Worm (Caenorhabditis elegans): ENCODE results near the gene lin-3.

Gene lin-3

ce11 chrIV:11053652-11054317, at the start of gene lin-3, which contains the start of gene F36H1.12:
TSS of gene lin-3 (plus strand) at chrIV:11054308.
TSS of gene F36H1.12 (minus strand) at chrIV:11053702.
- TF ChIP-seq tra-4 (tag; optimal IDR thresholded peaks at IDR 0.05) (no peak), flt-1 (GFP tag; IDR thresholded peaks at IDR 0.05) (no peak), scrt-1 (GFP tag; IDR thresholded peaks at IDR 0.05) (no peak), tbx-11 (GFP tag; IDR thresholded peaks at IDR 0.05) (no peak), hnd-1 (tag; optimal IDR thresholded peaks at IDR 0.05) (no peak), B0310.2 (tag; optimal IDR thresholded peaks at IDR 0.05) (no peak), F13C5.2 (tag; optimal IDR thresholded peaks at IDR 0.05) (no peak), ets-7 (tag; optimal IDR thresholded peaks at IDR 0.05) (no peak), hmbx-1 (tag; optimal IDR thresholded peaks at IDR 0.05) (no peak), aly-1 (tag; optimal IDR thresholded peaks at IDR 0.05) (no peak), tbx-37 (GFP tag; conservative IDR thresholded peaks at IDR 0.05) (no peak), hmg-4 (GFP tag; optimal IDR thresholded peaks at IDR 0.05) (no peak), pes-1 (GFP tag; IDR thresholded peaks at IDR 0.05) (no peak), ceh-13 (GFP tag; optimal IDR thresholded peaks at IDR 0.05) (no peak), sea-1 (GFP tag; conservative IDR thresholded peaks at IDR 0.05) (no peak), ama-1 (optimal IDR thresholded peaks at IDR 0.05) (no peak), ceh-36 (tag; optimal IDR thresholded peaks at IDR 0.05) (no peak)

ce11 chrIV:11006383-11006782, 47.7 kb upstream of the lin-3 start:
- no peak for TF ChIP-seq aly-1 (tag; optimal IDR thresholded peaks at IDR 0.05)
- no peak for TF ChIP-seq flt-1 (GFP tag; IDR thresholded peaks at IDR 0.05)
- no peak for TF ChIP-seq pes-1 (GFP tag; IDR thresholded peaks at IDR 0.05)
- no peak for TF ChIP-seq hmbx-1 (tag; optimal IDR thresholded peaks at IDR 0.05)
- TF ChIP-seq tra-4 (tag; optimal IDR thresholded peaks at IDR 0.05): no peak
- no peak for TF ChIP-seq hnd-1 (tag; optimal IDR thresholded peaks at IDR 0.05)
- no peak for TF ChIP-seq hmg-4 (GFP tag; optimal IDR thresholded peaks at IDR 0.05)
- TF ChIP-seq B0310.2 (tag; optimal IDR thresholded peaks at IDR 0.05): no peak
- TF ChIP-seq sea-1 (GFP tag; conservative IDR thresholded peaks at IDR 0.05): no peak
- no peak for TF ChIP-seq F13C5.2 (tag; optimal IDR thresholded peaks at IDR 0.05)
- TF ChIP-seq tbx-37 (GFP tag; conservative IDR thresholded peaks at IDR 0.05): no peak
- TF ChIP-seq scrt-1 (GFP tag; IDR thresholded peaks at IDR 0.05): no peak
- TF ChIP-seq ceh-36 (tag; optimal IDR thresholded peaks at IDR 0.05): no peak
- TF ChIP-seq ets-7 (tag; optimal IDR thresholded peaks at IDR 0.05): no peak
- TF ChIP-seq ceh-13 (GFP tag; optimal IDR thresholded peaks at IDR 0.05): no peak
- no peak for TF ChIP-seq tbx-11 (GFP tag; IDR thresholded peaks at IDR 0.05)
- TF ChIP-seq ama-1 (optimal IDR thresholded peaks at IDR 0.05): no peak

- no peak for TF ChIP-seq flt-1 (GFP tag; IDR thresholded peaks at IDR 0.05)
Observed at ce11 chrIV:11006868-11007267, 47.2 kb upstream of the lin-3 start.

ce11 chrIV:11008255-11008654, 45.9 kb upstream of the lin-3 start:
- TF ChIP-seq pes-1 (GFP tag; IDR thresholded peaks at IDR 0.05) (no peak), ceh-13 (GFP tag; optimal IDR thresholded peaks at IDR 0.05) (no peak), scrt-1 (GFP tag; IDR thresholded peaks at IDR 0.05) (no peak), aly-1 (tag; optimal IDR thresholded peaks at IDR 0.05) (no peak), F13C5.2 (tag; optimal IDR thresholded peaks at IDR 0.05) (no peak)

- TF ChIP-seq B0310.2 (tag; optimal IDR thresholded peaks at IDR 0.05) (no peak), tbx-11 (GFP tag; IDR thresholded peaks at IDR 0.05) (no peak), F13C5.2 (tag; optimal IDR thresholded peaks at IDR 0.05) (no peak), hmg-4 (GFP tag; optimal IDR thresholded peaks at IDR 0.05) (no peak), ets-7 (tag; optimal IDR thresholded peaks at IDR 0.05) (no peak), flt-1 (GFP tag; IDR thresholded peaks at IDR 0.05) (no peak), ceh-36 (tag; optimal IDR thresholded peaks at IDR 0.05) (no peak), scrt-1 (GFP tag; IDR thresholded peaks at IDR 0.05) (no peak), ceh-13 (GFP tag; optimal IDR thresholded peaks at IDR 0.05) (no peak)
Observed at ce11 chrIV:11008996-11009395, 45.1 kb upstream of the lin-3 start, which contains the start of gene F13H10.6. TSS of gene F13H10.6 (plus strand) at chrIV:11009296.

ce11 chrIV:11009928-11010327, 44.2 kb upstream of the lin-3 start:
- no peak for TF ChIP-seq hmbx-1 (tag; optimal IDR thresholded peaks at IDR 0.05)
- no peak for TF ChIP-seq tbx-11 (GFP tag; IDR thresholded peaks at IDR 0.05)
- no peak for TF ChIP-seq scrt-1 (GFP tag; IDR thresholded peaks at IDR 0.05)
- TF ChIP-seq aly-1 (tag; optimal IDR thresholded peaks at IDR 0.05): no peak
- no peak for TF ChIP-seq pes-1 (GFP tag; IDR thresholded peaks at IDR 0.05)
- no peak for TF ChIP-seq flt-1 (GFP tag; IDR thresholded peaks at IDR 0.05)
- no peak for TF ChIP-seq B0310.2 (tag; optimal IDR thresholded peaks at IDR 0.05)
- no peak for TF ChIP-seq ets-7 (tag; optimal IDR thresholded peaks at IDR 0.05)
- TF ChIP-seq tra-4 (tag; optimal IDR thresholded peaks at IDR 0.05): no peak
- no peak for TF ChIP-seq ama-1 (optimal IDR thresholded peaks at IDR 0.05)
- TF ChIP-seq hmg-4 (GFP tag; optimal IDR thresholded peaks at IDR 0.05): no peak
- TF ChIP-seq ceh-13 (GFP tag; optimal IDR thresholded peaks at IDR 0.05): no peak
- TF ChIP-seq hnd-1 (tag; optimal IDR thresholded peaks at IDR 0.05): no peak
- no peak for TF ChIP-seq sea-1 (GFP tag; conservative IDR thresholded peaks at IDR 0.05)
- no peak for TF ChIP-seq ceh-36 (tag; optimal IDR thresholded peaks at IDR 0.05)
- no peak for TF ChIP-seq F13C5.2 (tag; optimal IDR thresholded peaks at IDR 0.05)
- TF ChIP-seq tbx-37 (GFP tag; conservative IDR thresholded peaks at IDR 0.05): no peak

- no peak for TF ChIP-seq ceh-36 (tag; optimal IDR thresholded peaks at IDR 0.05)
- TF ChIP-seq tbx-11 (GFP tag; IDR thresholded peaks at IDR 0.05): no peak
- TF ChIP-seq B0310.2 (tag; optimal IDR thresholded peaks at IDR 0.05): no peak
- no peak for TF ChIP-seq ets-7 (tag; optimal IDR thresholded peaks at IDR 0.05)
- TF ChIP-seq F13C5.2 (tag; optimal IDR thresholded peaks at IDR 0.05): no peak
- no peak for TF ChIP-seq scrt-1 (GFP tag; IDR thresholded peaks at IDR 0.05)
- TF ChIP-seq ceh-13 (GFP tag; optimal IDR thresholded peaks at IDR 0.05): no peak
- TF ChIP-seq hmg-4 (GFP tag; optimal IDR thresholded peaks at IDR 0.05): no peak
- no peak for TF ChIP-seq flt-1 (GFP tag; IDR thresholded peaks at IDR 0.05)
- TF ChIP-seq hnd-1 (tag; optimal IDR thresholded peaks at IDR 0.05): no peak
- no peak for TF ChIP-seq sea-1 (GFP tag; conservative IDR thresholded peaks at IDR 0.05)
- no peak for TF ChIP-seq tra-4 (tag; optimal IDR thresholded peaks at IDR 0.05)
- no peak for TF ChIP-seq aly-1 (tag; optimal IDR thresholded peaks at IDR 0.05)
- no peak for TF ChIP-seq hmbx-1 (tag; optimal IDR thresholded peaks at IDR 0.05)
- no peak for TF ChIP-seq tbx-37 (GFP tag; conservative IDR thresholded peaks at IDR 0.05)
- TF ChIP-seq ama-1 (optimal IDR thresholded peaks at IDR 0.05): no peak
- no peak for TF ChIP-seq pes-1 (GFP tag; IDR thresholded peaks at IDR 0.05)
Observed at ce11 chrIV:11011920-11012319, 42.2 kb upstream of the lin-3 start, which contains the start of gene ndx-9. TSS of gene ndx-9 (minus strand) at chrIV:11012020.

Measured in whole organism, early embryonic.